Fruit fly (Drosophila melanogaster) whole organism, embryonic: ENCODE data around the gene CG34327.

Source experiments
- Aef1 ChIP-seq: fragments of 200-800 bp; sonication (Bioruptor generic); IDR thresholded peaks from 3 replicates; pipeline ENCODE4 v1.3.6; 2022; ENCODE audit warnings: missing biosample characterization, missing genetic modification characterization
- B-H2 ChIP-seq: fragments of 200-800 bp; sonication (Bioruptor generic); optimal IDR thresholded peaks from 2 replicates; lab custom pipeline; 2018; ENCODE audit warnings: missing biosample characterization, mild to moderate bottlenecking, missing genetic modification characterization
- BEAF-32 ChIP-seq: fragments of 200-800 bp; sonication (Bioruptor generic); optimal IDR thresholded peaks from 3 replicates; lab custom pipeline; 2017; ENCODE audit warnings: missing biosample characterization, missing genetic modification characterization, mild to moderate bottlenecking, moderate library complexity, missing genetic modification reagents
- CG10267 ChIP-seq: fragments of 200-800 bp; sonication (Bioruptor generic); optimal IDR thresholded peaks from 2 replicates; lab custom pipeline; 2018; ENCODE audit warnings: missing biosample characterization, mild to moderate bottlenecking, missing genetic modification characterization, moderate library complexity
- CG12391 ChIP-seq: fragments of 200-800 bp; sonication (Bioruptor generic); optimal IDR thresholded peaks from 3 replicates; lab custom pipeline; 2018; ENCODE audit warnings: missing biosample characterization, mild to moderate bottlenecking, missing genetic modification characterization, moderate library complexity
- CG12659 ChIP-seq: fragments of 200-800 bp; sonication (Bioruptor generic); optimal IDR thresholded peaks from 3 replicates; lab custom pipeline; 2017; ENCODE audit warnings: mild to moderate bottlenecking, missing biosample characterization, missing genetic modification reagents, missing genetic modification characterization
- CG12744 ChIP-seq: fragments of 200-800 bp; sonication (Bioruptor generic); optimal IDR thresholded peaks from 2 replicates; lab custom pipeline; 2016; ENCODE audit warnings: missing biosample characterization, missing genetic modification characterization
- CG13287 ChIP-seq: fragments of 200-800 bp; sonication (Bioruptor generic); IDR thresholded peaks from 2 replicates; pipeline ENCODE4 v1.3.6; 2022; ENCODE audit warnings: missing biosample characterization, missing genetic modification characterization; ENCODE audit not compliant: partially characterized antibody
- CG17186 ChIP-seq: fragments of 200-800 bp; sonication (Bioruptor generic); optimal IDR thresholded peaks from 3 replicates; lab custom pipeline; 2017; ENCODE audit warnings: missing biosample characterization, missing genetic modification reagents, missing genetic modification characterization
- CG2116 ChIP-seq: fragments of 200-800 bp; sonication (Bioruptor generic); optimal IDR thresholded peaks from 3 replicates; lab custom pipeline; 2018; ENCODE audit warnings: missing biosample characterization, mild to moderate bottlenecking, missing genetic modification characterization
- CG2202 ChIP-seq: fragments of 200-800 bp; sonication (Bioruptor generic); optimal IDR thresholded peaks from 2 replicates; lab custom pipeline; 2018; ENCODE audit warnings: missing biosample characterization, mild to moderate bottlenecking, missing genetic modification characterization
- CG2712 ChIP-seq: fragments of 200-800 bp; optimal IDR thresholded peaks from 3 replicates; lab custom pipeline; 2019; ENCODE audit warnings: missing biosample characterization, mild to moderate bottlenecking, missing genetic modification characterization, moderate library complexity
- CG30020 ChIP-seq: fragments of 200-800 bp; optimal IDR thresholded peaks from 2 replicates; lab custom pipeline; 2019; ENCODE audit warnings: missing biosample characterization, mild to moderate bottlenecking, missing genetic modification characterization, moderate library complexity
- CG32772 ChIP-seq: fragments of 200-800 bp; sonication (Bioruptor generic); IDR thresholded peaks from 2 replicates; pipeline ENCODE4 v1.3.6; 2022; ENCODE audit warnings: missing biosample characterization, missing genetic modification characterization
- CG3281 ChIP-seq: fragments of 200-800 bp; sonication (Bioruptor generic); optimal IDR thresholded peaks from 3 replicates; lab custom pipeline; 2017; ENCODE audit warnings: missing biosample characterization, mild to moderate bottlenecking, missing genetic modification characterization
- CG6791 ChIP-seq: fragments of 200-800 bp; sonication (Bioruptor generic); IDR thresholded peaks from 3 replicates; pipeline ENCODE4 v1.3.6; 2022; ENCODE audit warnings: missing biosample characterization, missing genetic modification characterization; ENCODE audit not compliant: partially characterized antibody
- CG9437 ChIP-seq: fragments of 200-800 bp; sonication (Bioruptor generic); optimal IDR thresholded peaks from 2 replicates; lab custom pipeline; 2018; ENCODE audit warnings: missing biosample characterization, mild to moderate bottlenecking, missing genetic modification characterization
- CG9797 ChIP-seq: fragments of 200-800 bp; sonication (Bioruptor generic); optimal IDR thresholded peaks from 3 replicates; lab custom pipeline; 2018; ENCODE audit warnings: missing biosample characterization, mild to moderate bottlenecking, missing genetic modification characterization
- CoRest ChIP-seq: fragments of 200-800 bp; sonication (Bioruptor generic); optimal IDR thresholded peaks from 3 replicates; lab custom pipeline; 2018; ENCODE audit warnings: missing biosample characterization, mild to moderate bottlenecking, missing genetic modification characterization, moderate library complexity
- Dref ChIP-seq: fragments of 200-800 bp; sonication (Bioruptor generic); IDR thresholded peaks from 2 replicates; pipeline ENCODE4 v1.3.6; 2022; ENCODE audit warnings: missing biosample characterization, missing genetic modification characterization
- Drgx ChIP-seq: fragments of 200-800 bp; sonication (Bioruptor generic); IDR thresholded peaks from 2 replicates; pipeline ENCODE4 v1.3.6; 2022; ENCODE audit warnings: missing biosample characterization, missing genetic modification characterization
- Gug ChIP-seq: fragments of 200-800 bp; sonication (Bioruptor generic); IDR thresholded peaks from 4 replicates; pipeline ENCODE4 v1.3.6; 2022; ENCODE audit warnings: missing biosample characterization, missing genetic modification characterization
- Myb ChIP-seq: fragments of 200-800 bp; sonication (Bioruptor generic); optimal IDR thresholded peaks from 2 replicates; lab custom pipeline; 2016; ENCODE audit warnings: missing biosample characterization, missing genetic modification characterization
- NK7.1 ChIP-seq: fragments of 200-800 bp; sonication (Bioruptor generic); optimal IDR thresholded peaks from 3 replicates; lab custom pipeline; 2016; ENCODE audit warnings: missing biosample characterization, missing genetic modification characterization
- Nf-YA ChIP-seq: fragments of 200-800 bp; sonication (Bioruptor generic); IDR thresholded peaks from 2 replicates; pipeline ENCODE4 v1.3.6; 2022; ENCODE audit warnings: missing biosample characterization, missing genetic modification characterization
- Oaz ChIP-seq: fragments of 200-800 bp; sonication (Bioruptor generic); IDR thresholded peaks from 2 replicates; pipeline ENCODE4 v1.3.6; 2022; ENCODE audit warnings: missing biosample characterization, missing genetic modification characterization
- Opbp ChIP-seq: fragments of 200-800 bp; sonication (Bioruptor generic); IDR thresholded peaks from 3 replicates; pipeline ENCODE4 v1.3.6; 2022; ENCODE audit warnings: missing biosample characterization, missing genetic modification characterization; ENCODE audit not compliant: partially characterized antibody
- Rx ChIP-seq: fragments of 200-800 bp; sonication (Bioruptor generic); IDR thresholded peaks from 2 replicates; pipeline ENCODE4 v1.3.6; 2022; ENCODE audit warnings: missing biosample characterization, missing genetic modification characterization
- Scr ChIP-seq: fragments of 200-800 bp; sonication (Bioruptor generic); IDR thresholded peaks from 2 replicates; pipeline ENCODE4 v1.3.6; 2022; ENCODE audit warnings: missing biosample characterization, missing genetic modification characterization; ENCODE audit not compliant: partially characterized antibody
- Sry-δ ChIP-seq: fragments of 200-800 bp; sonication (Bioruptor generic); optimal IDR thresholded peaks from 2 replicates; lab custom pipeline; 2016; ENCODE audit warnings: missing biosample characterization, missing genetic modification characterization
- YL-1 ChIP-seq: fragments of 200-800 bp; sonication (Bioruptor generic); optimal IDR thresholded peaks from 3 replicates; lab custom pipeline; 2017; ENCODE audit warnings: missing biosample characterization, mild to moderate bottlenecking, missing genetic modification characterization
- amos ChIP-seq: fragments of 200-800 bp; sonication (Bioruptor generic); IDR thresholded peaks from 2 replicates; pipeline ENCODE4 v1.3.6; 2022; ENCODE audit warnings: missing biosample characterization, missing genetic modification characterization; ENCODE audit not compliant: partially characterized antibody
- cato ChIP-seq: fragments of 200-800 bp; sonication (Bioruptor generic); optimal IDR thresholded peaks from 2 replicates; lab custom pipeline; 2016; ENCODE audit warnings: missing biosample characterization, missing genetic modification characterization, borderline replicate concordance
- crp ChIP-seq, 2 experiments: fragments of 200-800 bp; sonication (Bioruptor generic); optimal IDR thresholded peaks; 2 replicates in 1 of 2; 3 replicates in 1 of 2; lab custom pipeline; 2017; ENCODE audit warnings: missing biosample characterization in 2 of 2, missing genetic modification characterization in 2 of 2, mild to moderate bottlenecking in 1 of 2, moderate library complexity in 1 of 2
- dm ChIP-seq: fragments of 200-800 bp; sonication (Bioruptor generic); optimal IDR thresholded peaks from 3 replicates; lab custom pipeline; 2016; ENCODE audit warnings: missing biosample characterization, missing genetic modification characterization
- emc ChIP-seq: fragments of 200-800 bp; sonication (Bioruptor generic); optimal IDR thresholded peaks from 2 replicates; lab custom pipeline; 2016; ENCODE audit warnings: missing biosample characterization, missing genetic modification characterization
- gem ChIP-seq: fragments of 200-800 bp; sonication (Bioruptor generic); optimal IDR thresholded peaks from 2 replicates; lab custom pipeline; 2019; ENCODE audit warnings: missing biosample characterization, mild to moderate bottlenecking, missing genetic modification characterization, moderate library complexity
- gfzf ChIP-seq: fragments of 200-800 bp; sonication (Bioruptor generic); optimal IDR thresholded peaks from 2 replicates; lab custom pipeline; 2016; ENCODE audit warnings: missing biosample characterization, mild to moderate bottlenecking, missing genetic modification characterization, moderate library complexity
- hbn ChIP-seq: fragments of 200-800 bp; sonication (Bioruptor generic); IDR thresholded peaks from 2 replicates; pipeline ENCODE4 v1.3.6; 2022; ENCODE audit warnings: missing biosample characterization, missing genetic modification characterization; ENCODE audit not compliant: partially characterized antibody
- mld ChIP-seq: fragments of 200-800 bp; sonication (Bioruptor generic); IDR thresholded peaks from 3 replicates; pipeline ENCODE4 v1.3.6; 2022; ENCODE audit warnings: missing biosample characterization, missing genetic modification characterization; ENCODE audit not compliant: partially characterized antibody
- nerfin-2 ChIP-seq: fragments of 200-800 bp; sonication (Bioruptor generic); IDR thresholded peaks from 2 replicates; pipeline ENCODE4 v1.3.6; 2022; ENCODE audit warnings: missing biosample characterization, missing genetic modification characterization; ENCODE audit not compliant: partially characterized antibody
- odd ChIP-seq: fragments of 200-800 bp; sonication (Bioruptor generic); optimal IDR thresholded peaks from 2 replicates; lab custom pipeline; 2017; ENCODE audit warnings: missing biosample characterization, mild to moderate bottlenecking, missing genetic modification characterization
- pan ChIP-seq, 4 experiments: fragments of >200 bp in 3 of 4; fragments of 200-800 bp in 1 of 4; sonication (Bioruptor generic) in 1 of 4; optimal IDR thresholded peaks in 3 of 4; IDR thresholded peaks in 1 of 4; 2 replicates each; pipeline versions ENCODE4 v1.3.6 to Lab custom; 2017 to 2022; ENCODE audit warnings: missing biosample characterization in 2 of 4, missing genetic modification characterization in 2 of 4, mixed read lengths in 1 of 4
- phol ChIP-seq: fragments of 200-800 bp; sonication (Bioruptor generic); optimal IDR thresholded peaks from 3 replicates; lab custom pipeline; 2018; ENCODE audit warnings: missing biosample characterization, mild to moderate bottlenecking, missing genetic modification characterization, moderate library complexity
- pzg ChIP-seq: fragments of 200-800 bp; sonication (Bioruptor generic); optimal IDR thresholded peaks from 3 replicates; lab custom pipeline; 2018; ENCODE audit warnings: missing biosample characterization, mild to moderate bottlenecking, missing genetic modification characterization, moderate library complexity
- repo ChIP-seq: fragments of 200-800 bp; sonication (Bioruptor generic); optimal IDR thresholded peaks from 2 replicates; lab custom pipeline; 2016; ENCODE audit warnings: missing biosample characterization, missing genetic modification characterization
- zen ChIP-seq: fragments of 200-800 bp; sonication (Bioruptor generic); optimal IDR thresholded peaks from 3 replicates; lab custom pipeline; 2018; ENCODE audit warnings: missing biosample characterization, mild to moderate bottlenecking, missing genetic modification characterization, moderate library complexity
- zen2 ChIP-seq: fragments of 200-800 bp; sonication (Bioruptor generic); IDR thresholded peaks from 3 replicates; pipeline ENCODE4 v1.3.6; 2022; ENCODE audit warnings: missing biosample characterization, missing genetic modification characterization; ENCODE audit not compliant: partially characterized antibody

The CG34327 gene

DNA sequence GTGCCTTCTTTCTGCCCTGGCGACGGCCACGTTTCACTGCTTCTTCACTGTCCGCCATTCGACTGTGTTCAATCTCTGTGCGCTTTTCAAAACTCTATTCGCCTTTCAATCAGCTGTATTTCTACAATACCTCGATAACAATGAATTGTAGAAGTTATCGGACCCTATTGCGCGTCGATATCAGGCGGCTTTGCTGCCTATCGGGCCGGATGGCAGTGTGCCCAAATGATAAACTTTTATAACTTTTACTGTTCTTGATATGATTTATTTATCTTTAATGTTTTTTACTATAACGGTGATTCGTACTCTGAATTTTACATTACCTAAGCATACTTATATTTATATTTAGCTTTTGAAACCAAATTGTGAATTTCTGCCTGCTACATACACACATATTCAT, 21.2 kb upstream of the CG34327 start, which contains the start of gene CG8915:
Gene CG8915 (minus strand): TSS at position 148 of the 400 bp plus-strand sequence.
- TF ChIP-seq CG2712 (tag; lab: Kevin White, UChicago), result peak; percentile 9
- TF ChIP-seq Scr (GFP tag; lab: Robert Waterston, UW), result peak; percentile 49
- TF ChIP-seq B-H2 (GFP tag; lab: Kevin White, UChicago), result no peak
- no peak for TF ChIP-seq CG32772 (GFP tag; lab: Robert Waterston, UW)
- TF ChIP-seq Gug (GFP tag; lab: Robert Waterston, UW), result no peak
- no peak for TF ChIP-seq odd (GFP tag; lab: Kevin White, UChicago)
- peak; percentile 66; the same call in 2 of the 3 replicates for TF ChIP-seq Opbp (GFP tag; lab: Robert Waterston, UW)
- TF ChIP-seq CG12744, result no peak
- peak; percentile 31 for TF ChIP-seq gem
- TF ChIP-seq Nf-YA (GFP tag; lab: Robert Waterston, UW), result no peak
- TF ChIP-seq CG2116, result peak; percentile 58
- peak; percentile 34 for TF ChIP-seq pzg (GFP tag; lab: Kevin White, UChicago)
- no peak for TF ChIP-seq zen
- peak; percentile 53 for TF ChIP-seq gfzf (GFP tag; lab: Kevin White, UChicago)
- no peak for TF ChIP-seq CG9437 (GFP tag; lab: Kevin White, UChicago)
- TF ChIP-seq CG2202 (tag; lab: Kevin White, UChicago), result no peak
- TF ChIP-seq phol (tag; lab: Kevin White, UChicago), result peak; percentile 18
- no peak for TF ChIP-seq Rx (GFP tag; lab: Robert Waterston, UW)
- no peak for TF ChIP-seq Myb (GFP tag; lab: Kevin White, UChicago)
- peak; percentile 14 for TF ChIP-seq CG30020
- TF ChIP-seq CG12391 (tag; lab: Kevin White, UChicago), result peak; percentile 5
- TF ChIP-seq amos (GFP tag; lab: Robert Waterston, UW), result peak; percentile 47; the same call in 1 of the 2 replicates
- no peak for TF ChIP-seq Aef1 (GFP tag; lab: Robert Waterston, UW)
- no peak for TF ChIP-seq pan (optimal IDR thresholded peaks at IDR 0.05; lab: Kevin White, UChicago)
- no peak for TF ChIP-seq pan (GFP tag; optimal IDR thresholded peaks at IDR 0.05 in 1 of 2, IDR thresholded peaks at IDR 0.05 in 1 of 2)
- TF ChIP-seq Dref (GFP tag; lab: Robert Waterston, UW), result peak; percentile 75
- peak; percentile 35 for TF ChIP-seq Sry-δ (GFP tag; lab: Kevin White, UChicago)
- TF ChIP-seq YL-1, result no peak
- TF ChIP-seq NK7.1 (GFP tag; lab: Kevin White, UChicago), result no peak
- TF ChIP-seq Oaz, result no peak
- TF ChIP-seq BEAF-32 (GFP tag; lab: Kevin White, UChicago), result peak; percentile 46
- TF ChIP-seq CG9797 (GFP tag; lab: Kevin White, UChicago), result peak; percentile 48
- TF ChIP-seq CG10267, result peak; percentile 20
- TF ChIP-seq CG12659 (GFP tag; lab: Kevin White, UChicago), result peak; percentile 32
- TF ChIP-seq dm (GFP tag; lab: Kevin White, UChicago), result no peak
- TF ChIP-seq nerfin-2 (GFP tag; lab: Robert Waterston, UW), result peak; percentile 65
- TF ChIP-seq CG13287 (GFP tag; lab: Robert Waterston, UW), result peak; percentile 75
- TF ChIP-seq CoRest (tag; lab: Kevin White, UChicago), result peak; percentile 21
- TF ChIP-seq cato, result no peak
- TF ChIP-seq CG6791 (GFP tag; lab: Robert Waterston, UW), result peak; percentile 80
- peak; percentile 63 for TF ChIP-seq zen2
- no peak for TF ChIP-seq emc (GFP tag; lab: Kevin White, UChicago)
- no peak for TF ChIP-seq Drgx (GFP tag; lab: Robert Waterston, UW)
- TF ChIP-seq mld, result no peak
- peak; percentile 46; the same call in 1 of the 2 replicates for TF ChIP-seq hbn (GFP tag; lab: Robert Waterston, UW)
- no peak for TF ChIP-seq repo
- peak; percentile 16 for TF ChIP-seq CG17186
- TF ChIP-seq crp (GFP tag; optimal IDR thresholded peaks at IDR 0.05; lab: Kevin White, UChicago), result peak in 1 of 2 experiments; percentile 80
- TF ChIP-seq CG3281 (GFP tag; lab: Kevin White, UChicago), result no peak
